Worm (Caenorhabditis elegans) whole organism, L2 larva: ENCODE measurements around the gene clec-6.
A peak's percentile ranks its signal among the peaks of the same experiment; 100 is the strongest.

Source experiments
- C34F6.9 ChIP-seq: fragments of 150-350 bp; optimal IDR thresholded peaks from 2 replicates; lab custom pipeline; 2014; ENCODE audit warnings: missing biosample characterization, missing genetic modification characterization
- F13H6.1 ChIP-seq: sonication (generic microtip); optimal IDR thresholded peaks from 2 replicates; lab custom pipeline; 2016; ENCODE audit warnings: missing genetic modification characterization, missing compliant biosample characterization
- R02D3.7 ChIP-seq: fragments of 150-350 bp; optimal IDR thresholded peaks from 2 replicates; lab custom pipeline; 2014; ENCODE audit warnings: missing biosample characterization, missing genetic modification characterization
- aly-2 ChIP-seq: fragments of 150-350 bp; optimal IDR thresholded peaks from 2 replicates; lab custom pipeline; 2014; ENCODE audit warnings: missing biosample characterization, missing genetic modification characterization
- blmp-1 ChIP-seq: sonication (generic microtip); optimal IDR thresholded peaks from 2 replicates; lab custom pipeline; 2017; ENCODE audit warnings: missing genetic modification characterization, mild to moderate bottlenecking, missing compliant biosample characterization, antibody characterized with exemption, moderate library complexity; ENCODE audit not compliant: insufficient read depth
- ceh-16 ChIP-seq: fragments of 150-350 bp; optimal IDR thresholded peaks from 2 replicates; lab custom pipeline; 2014; ENCODE audit warnings: missing biosample characterization, missing genetic modification characterization
- ceh-82 ChIP-seq: fragments of 150-350 bp; optimal IDR thresholded peaks from 2 replicates; lab custom pipeline; 2014; ENCODE audit warnings: missing biosample characterization, missing genetic modification characterization
- crh-2 ChIP-seq: sonication (generic microtip); optimal IDR thresholded peaks from 2 replicates; lab custom pipeline; 2017; ENCODE audit warnings: missing biosample characterization, missing genetic modification characterization
- dmd-4 ChIP-seq: sonication (generic microtip); optimal IDR thresholded peaks from 2 replicates; lab custom pipeline; 2017; ENCODE audit warnings: missing biosample characterization, missing genetic modification characterization
- egl-27 ChIP-seq: sonication (generic microtip); optimal IDR thresholded peaks from 3 replicates; lab custom pipeline; 2017; ENCODE audit warnings: missing biosample characterization, missing genetic modification reagents, missing genetic modification characterization
- elt-1 ChIP-seq: fragments of 150-350 bp; optimal IDR thresholded peaks from 2 replicates; lab custom pipeline; 2014; ENCODE audit warnings: missing biosample characterization, missing genetic modification characterization
- elt-3 ChIP-seq: sonication (generic microtip); optimal IDR thresholded peaks from 2 replicates; lab custom pipeline; 2017; ENCODE audit warnings: missing biosample characterization, missing genetic modification characterization
- gmeb-1 ChIP-seq: fragments of 150-350 bp; optimal IDR thresholded peaks from 2 replicates; lab custom pipeline; 2014; ENCODE audit warnings: missing biosample characterization, missing genetic modification characterization
- lin-11 ChIP-seq: fragments of 150-350 bp; sonication (generic microtip); optimal IDR thresholded peaks from 2 replicates; lab custom pipeline; 2014; ENCODE audit warnings: missing biosample characterization, missing genetic modification characterization, inconsistent platforms, mixed read lengths
- lin-13 ChIP-seq: fragments of 150-350 bp; optimal IDR thresholded peaks from 2 replicates; lab custom pipeline; 2014; ENCODE audit warnings: missing biosample characterization, missing genetic modification reagents, missing genetic modification characterization
- lsy-2 ChIP-seq, 2 experiments: fragments of 150-350 bp in 1 of 2; sonication (generic microtip) in 1 of 2; optimal IDR thresholded peaks; 2 replicates each; lab custom pipeline; 2014 to 2017; ENCODE audit warnings: missing biosample characterization in 2 of 2, missing genetic modification characterization in 2 of 2
- mab-5 ChIP-seq: fragments of 150-350 bp; optimal IDR thresholded peaks from 2 replicates; lab custom pipeline; 2014; ENCODE audit warnings: missing biosample characterization, missing genetic modification characterization
- mdl-1 ChIP-seq, 2 experiments: fragments of 150-350 bp in 1 of 2; sonication (generic microtip) in 1 of 2; optimal IDR thresholded peaks; 2 replicates each; lab custom pipeline; 2017; ENCODE audit warnings: missing biosample characterization in 2 of 2, missing genetic modification characterization in 2 of 2
- nhr-10 ChIP-seq: sonication (generic microtip); optimal IDR thresholded peaks from 2 replicates; lab custom pipeline; 2017; ENCODE audit warnings: missing biosample characterization, missing genetic modification characterization
- nhr-11 ChIP-seq: fragments of 150-350 bp; optimal IDR thresholded peaks from 2 replicates; lab custom pipeline; 2014; ENCODE audit warnings: missing biosample characterization, missing genetic modification characterization
- nhr-12 ChIP-seq: fragments of 150-350 bp; optimal IDR thresholded peaks from 2 replicates; lab custom pipeline; 2014; ENCODE audit warnings: missing biosample characterization, missing genetic modification characterization
- nhr-129 ChIP-seq: fragments of 150-350 bp; optimal IDR thresholded peaks from 2 replicates; lab custom pipeline; 2014; ENCODE audit warnings: missing biosample characterization, missing genetic modification characterization
- nhr-21 ChIP-seq: fragments of 150-350 bp; optimal IDR thresholded peaks from 2 replicates; lab custom pipeline; 2014; ENCODE audit warnings: missing biosample characterization, missing genetic modification characterization
- nhr-23 ChIP-seq: fragments of 150-350 bp; optimal IDR thresholded peaks from 2 replicates; lab custom pipeline; 2014; ENCODE audit warnings: missing biosample characterization, missing genetic modification reagents, missing genetic modification characterization
- nhr-25 ChIP-seq: fragments of 150-350 bp; sonication (generic microtip); optimal IDR thresholded peaks from 3 replicates; lab custom pipeline; 2014; ENCODE audit warnings: missing biosample characterization, missing genetic modification characterization
- peb-1 ChIP-seq: fragments of 150-350 bp; optimal IDR thresholded peaks from 2 replicates; lab custom pipeline; 2014; ENCODE audit warnings: missing biosample characterization, missing genetic modification characterization
- skn-1 ChIP-seq: sonication (generic microtip); optimal IDR thresholded peaks from 2 replicates; lab custom pipeline; 2017; ENCODE audit warnings: missing biosample characterization, missing genetic modification characterization
- sma-3 ChIP-seq: sonication (generic microtip); optimal IDR thresholded peaks from 2 replicates; lab custom pipeline; 2016; ENCODE audit warnings: missing genetic modification reagents, missing genetic modification characterization, missing compliant biosample characterization
- snpc-4 ChIP-seq: fragments of 150-350 bp; optimal IDR thresholded peaks from 2 replicates; lab custom pipeline; 2014; ENCODE audit warnings: missing biosample characterization, missing genetic modification characterization
- unc-39 ChIP-seq: fragments of 150-350 bp; optimal IDR thresholded peaks from 2 replicates; lab custom pipeline; 2014; ENCODE audit warnings: missing biosample characterization, missing genetic modification characterization
- unc-55 ChIP-seq: fragments of 150-350 bp; sonication (generic microtip); optimal IDR thresholded peaks from 3 replicates; lab custom pipeline; 2014; ENCODE audit warnings: missing biosample characterization, missing genetic modification reagents, missing genetic modification characterization
- zag-1 ChIP-seq: fragments of 150-350 bp; optimal IDR thresholded peaks from 2 replicates; lab custom pipeline; 2014; ENCODE audit warnings: missing biosample characterization, missing genetic modification characterization
- ztf-1 ChIP-seq: fragments of 200-800 bp; sonication (Bioruptor generic); conservative IDR thresholded peaks from 2 replicates; pipeline ENCODE4 v1.3.6; 2022; ENCODE audit warnings: missing genetic modification characterization, missing compliant biosample characterization
- ztf-11 ChIP-seq: sonication (generic microtip); optimal IDR thresholded peaks from 2 replicates; lab custom pipeline; 2017; ENCODE audit warnings: missing biosample characterization, missing genetic modification characterization

Gene clec-6

DNA sequence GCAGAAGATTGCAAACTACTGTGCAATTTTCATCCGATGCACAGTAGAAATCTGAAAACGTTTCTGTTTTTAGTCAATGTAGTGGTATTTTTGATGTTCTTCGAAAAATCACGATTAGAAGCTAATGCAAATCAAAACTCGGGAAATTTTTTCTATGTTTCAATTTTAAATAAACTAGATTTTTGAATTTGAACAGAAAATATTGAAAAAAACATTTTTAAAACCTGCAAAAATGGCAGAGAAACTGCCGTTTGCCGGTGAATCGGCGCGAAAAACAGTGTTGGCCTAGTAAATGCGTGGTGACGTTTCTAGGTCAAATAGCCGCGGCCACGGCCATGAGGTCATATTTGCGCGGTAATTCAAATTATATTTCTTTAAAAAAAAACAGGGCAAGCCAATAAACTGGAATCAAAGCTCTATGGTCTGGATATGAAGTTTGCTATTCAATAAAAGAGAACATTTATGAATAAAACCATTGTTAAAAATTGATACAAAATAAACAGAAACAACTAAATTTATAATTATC, 43.0 kb upstream of the clec-6 start, which contains the start of gene set-2 (continued):
- no peak for TF ChIP-seq ztf-11 (tag; lab: Kevin White, UChicago)
- no peak for TF ChIP-seq elt-3 (tag; lab: Kevin White, UChicago)
- TF ChIP-seq R02D3.7 (tag; lab: Kevin White, UChicago) = no peak
- TF ChIP-seq blmp-1 (tag; lab: Kevin White, UChicago) = no peak
- TF ChIP-seq nhr-12 (tag; lab: Kevin White, UChicago) = no peak
- TF ChIP-seq mdl-1 (tag; optimal IDR thresholded peaks at IDR 0.05; lab: Kevin White, UChicago) = no peak
- TF ChIP-seq aly-2 (tag; lab: Kevin White, UChicago) = no peak
- TF ChIP-seq lsy-2 (tag; optimal IDR thresholded peaks at IDR 0.05; lab: Kevin White, UChicago) = peak; percentile 6 to 76
- peak; percentile 64 for TF ChIP-seq lin-13 (GFP tag; lab: Kevin White, UChicago)
- peak; percentile 60 for TF ChIP-seq unc-55 (GFP tag; lab: Kevin White, UChicago)
- TF ChIP-seq snpc-4 (tag; lab: Kevin White, UChicago) = no peak
- no peak for TF ChIP-seq mab-5 (tag; lab: Kevin White, UChicago)
- no peak for TF ChIP-seq nhr-10 (tag; lab: Kevin White, UChicago)
- TF ChIP-seq nhr-129 (tag; lab: Kevin White, UChicago) = no peak
- TF ChIP-seq nhr-11 (tag; lab: Kevin White, UChicago) = no peak
- TF ChIP-seq nhr-23 (tag; lab: Kevin White, UChicago) = no peak

DNA sequence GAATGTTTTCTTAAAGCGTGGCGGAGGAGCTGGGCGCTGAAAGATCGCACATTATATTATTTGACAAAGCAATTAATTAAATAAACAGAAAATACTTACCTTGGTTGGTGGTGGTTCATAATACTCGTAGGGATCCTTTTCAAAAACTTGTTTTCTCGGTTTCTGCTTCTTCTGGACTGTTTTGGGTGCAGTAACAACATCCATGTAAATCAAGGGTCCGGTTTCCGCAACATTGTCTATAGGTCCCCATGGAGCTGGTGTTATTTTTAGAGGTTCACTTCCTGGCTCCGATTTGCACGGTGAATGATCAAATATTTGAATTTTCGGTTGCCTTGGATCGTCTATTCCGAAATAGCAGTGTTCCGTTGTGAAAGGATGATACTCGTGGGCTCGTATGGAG, 36.9 kb upstream of the clec-6 start:
- no peak for TF ChIP-seq zag-1 (tag; lab: Kevin White, UChicago)
- no peak for TF ChIP-seq egl-27 (tag; lab: Kevin White, UChicago)
- TF ChIP-seq nhr-23 (tag; lab: Kevin White, UChicago) = no peak
- TF ChIP-seq blmp-1 (tag; lab: Kevin White, UChicago) = no peak
- TF ChIP-seq nhr-12 (tag; lab: Kevin White, UChicago) = no peak
- no peak for TF ChIP-seq ceh-82 (tag; lab: Kevin White, UChicago)
- TF ChIP-seq nhr-25 (tag; lab: Kevin White, UChicago) = no peak
- no peak for TF ChIP-seq lin-11 (tag; lab: Kevin White, UChicago)
- TF ChIP-seq gmeb-1 (tag; lab: Kevin White, UChicago) = no peak
- TF ChIP-seq ztf-11 (tag; lab: Kevin White, UChicago) = no peak
- no peak for TF ChIP-seq skn-1 (tag; lab: Kevin White, UChicago)
- TF ChIP-seq aly-2 (tag; lab: Kevin White, UChicago) = no peak
- TF ChIP-seq sma-3 (GFP tag; lab: Kevin White, UChicago) = no peak
- TF ChIP-seq nhr-21 = no peak
- no peak for TF ChIP-seq crh-2
- TF ChIP-seq elt-1 = no peak

- peak in 1 of 2 experiments; percentile 46 for TF ChIP-seq lsy-2 (tag; optimal IDR thresholded peaks at IDR 0.05; lab: Kevin White, UChicago)
- TF ChIP-seq gmeb-1 (tag; lab: Kevin White, UChicago) = peak; percentile 23
- peak; percentile 69 for TF ChIP-seq sma-3 (GFP tag; lab: Kevin White, UChicago)
- TF ChIP-seq F13H6.1 (tag; lab: Kevin White, UChicago) = peak; percentile 1
- TF ChIP-seq nhr-25 (tag; lab: Kevin White, UChicago) = peak; percentile 20
- peak; percentile 57 for TF ChIP-seq lin-11 (tag; lab: Kevin White, UChicago)
Measured at ce11 chrIII:4922020-4922419, 34.8 kb upstream of the clec-6 start, which contains the start of gene mmab-1. Gene mmab-1, minus strand, starts transcription at chrIII:4922114.

ce11 chrIII:4920221-4920620, 33.0 kb upstream of the clec-6 start, which contains the start of gene ula-1:
Gene ula-1, minus strand, starts transcription at chrIII:4920321.
- TF ChIP-seq sma-3 (GFP tag; lab: Kevin White, UChicago) (no peak), peb-1 (tag; lab: Kevin White, UChicago) (no peak), dmd-4 (tag; lab: Kevin White, UChicago) (no peak), skn-1 (tag; lab: Kevin White, UChicago) (no peak), C34F6.9 (tag; lab: Kevin White, UChicago) (no peak), unc-39 (tag; lab: Kevin White, UChicago) (no peak), lin-11 (tag; lab: Kevin White, UChicago) (no peak), ceh-16 (tag; lab: Kevin White, UChicago) (no peak), gmeb-1 (tag; lab: Kevin White, UChicago) (no peak), ztf-1 (GFP tag; lab: Robert Waterston, UW) (no peak), nhr-10 (tag; lab: Kevin White, UChicago) (no peak)
